Fruit fly (Drosophila melanogaster): Measurements from ENCODE around the gene CG9107.

CG9107 gene

dm6 chr2L:6046865-6047264 is 22.5 kb upstream of the CG9107 start:
- TF ChIP-seq CG8478 (optimal IDR thresholded peaks at IDR 0.05) (no peak), CTCF (optimal IDR thresholded peaks at IDR 0.05) (no peak)

dm6 chr2L:6045972-6046718 is 21.8 kb upstream of the CG9107 start, which contains the start of gene Pfas:
Gene Pfas, minus strand, starts transcription at chr2L:6046050.
- TF ChIP-seq CTCF (optimal IDR thresholded peaks at IDR 0.05) (no peak), CG8478 (optimal IDR thresholded peaks at IDR 0.05) (no peak)

dm6 chr2L:6045484-6045883 is 21.1 kb upstream of the CG9107 start:
- TF ChIP-seq CG8478 (optimal IDR thresholded peaks at IDR 0.05) (no peak), CTCF (optimal IDR thresholded peaks at IDR 0.05) (no peak)

- TF ChIP-seq CG8478 (optimal IDR thresholded peaks at IDR 0.05) (no peak), CTCF (optimal IDR thresholded peaks at IDR 0.05) (no peak)
Observed at dm6 chr2L:6037830-6038229, 13.5 kb upstream of the CG9107 start, which contains the start of the genes CG9117 and CG31643. Gene CG9117, minus strand, starts transcription at chr2L:6037902. Gene CG31643, plus strand, starts transcription at chr2L:6038117.

- no peak for TF ChIP-seq CG8478 (optimal IDR thresholded peaks at IDR 0.05)
- no peak for TF ChIP-seq CTCF (optimal IDR thresholded peaks at IDR 0.05)
Observed at dm6 chr2L:6036710-6037109, 12.4 kb upstream of the CG9107 start, which contains the start of gene mtm. Gene mtm, minus strand, starts transcription at chr2L:6037015.

- TF ChIP-seq CG8478 (optimal IDR thresholded peaks at IDR 0.05) (no peak), CTCF (optimal IDR thresholded peaks at IDR 0.05) (no peak)
Observed at dm6 chr2L:6035155-6035554, 10.8 kb upstream of the CG9107 start.

dm6 chr2L:6034344-6034743 is 10.0 kb upstream of the CG9107 start, which contains the start of gene CG9109:
Gene CG9109, minus strand, starts transcription at chr2L:6034423.
- no peak for TF ChIP-seq CTCF (optimal IDR thresholded peaks at IDR 0.05)
- no peak for TF ChIP-seq CG8478 (optimal IDR thresholded peaks at IDR 0.05)

dm6 chr2L:6031838-6032237 is 7.5 kb upstream of the CG9107 start:
- no peak for TF ChIP-seq CG8478 (optimal IDR thresholded peaks at IDR 0.05)
- TF ChIP-seq CTCF (optimal IDR thresholded peaks at IDR 0.05) = no peak

- no peak for TF ChIP-seq CTCF (optimal IDR thresholded peaks at IDR 0.05)
- no peak for TF ChIP-seq CG8478 (optimal IDR thresholded peaks at IDR 0.05)
Observed at dm6 chr2L:6028712-6029111, 4.4 kb upstream of the CG9107 start.

dm6 chr2L:6022793-6023192 is 1.5 kb downstream of the CG9107 start:
- TF ChIP-seq CG8478 (optimal IDR thresholded peaks at IDR 0.05) (no peak), CTCF (optimal IDR thresholded peaks at IDR 0.05) (no peak)

- TF ChIP-seq CG8478 (optimal IDR thresholded peaks at IDR 0.05) = no peak
- TF ChIP-seq CTCF (optimal IDR thresholded peaks at IDR 0.05) = no peak
Observed at dm6 chr2L:6020535-6020934, 3.8 kb downstream of the CG9107 start, which contains the start of gene CG13996. Gene CG13996, plus strand, starts transcription at chr2L:6020835.

- no peak for TF ChIP-seq CG8478 (optimal IDR thresholded peaks at IDR 0.05)
- no peak for TF ChIP-seq CTCF (optimal IDR thresholded peaks at IDR 0.05)
Observed at dm6 chr2L:6019352-6020131, 4.8 kb downstream of the CG9107 start, which contains the start of gene H2.0. Gene H2.0, minus strand, starts transcription at chr2L:6019402.

dm6 chr2L:6013071-6013417 is 11.3 kb downstream of the CG9107 start:
- TF ChIP-seq CG8478 (optimal IDR thresholded peaks at IDR 0.05) = no peak
- TF ChIP-seq CTCF (optimal IDR thresholded peaks at IDR 0.05) = peak; percentile 24 to 34

dm6 chr2L:6012303-6013070 is 11.9 kb downstream of the CG9107 start, which contains the start of gene CG9098:
Gene CG9098, minus strand, starts transcription at chr2L:6012338.
- TF ChIP-seq CG8478 (optimal IDR thresholded peaks at IDR 0.05) (no peak), CTCF (optimal IDR thresholded peaks at IDR 0.05) (no peak)

Measured in S2 (cell line).